Fruit fly (Drosophila melanogaster) S2 (cell line): ENCODE results near the gene NHP2.
A peak's percentile ranks its signal among the peaks of the same experiment; 100 is the strongest.

Source experiments
- CG8478 ChIP-seq: fragments of >200 bp; optimal IDR thresholded peaks from 2 replicates; lab custom pipeline; 2018
- CTCF ChIP-seq, 2 experiments: fragments of >200 bp; optimal IDR thresholded peaks; 2 replicates each; lab custom pipeline; 2018

The NHP2 gene

DNA sequence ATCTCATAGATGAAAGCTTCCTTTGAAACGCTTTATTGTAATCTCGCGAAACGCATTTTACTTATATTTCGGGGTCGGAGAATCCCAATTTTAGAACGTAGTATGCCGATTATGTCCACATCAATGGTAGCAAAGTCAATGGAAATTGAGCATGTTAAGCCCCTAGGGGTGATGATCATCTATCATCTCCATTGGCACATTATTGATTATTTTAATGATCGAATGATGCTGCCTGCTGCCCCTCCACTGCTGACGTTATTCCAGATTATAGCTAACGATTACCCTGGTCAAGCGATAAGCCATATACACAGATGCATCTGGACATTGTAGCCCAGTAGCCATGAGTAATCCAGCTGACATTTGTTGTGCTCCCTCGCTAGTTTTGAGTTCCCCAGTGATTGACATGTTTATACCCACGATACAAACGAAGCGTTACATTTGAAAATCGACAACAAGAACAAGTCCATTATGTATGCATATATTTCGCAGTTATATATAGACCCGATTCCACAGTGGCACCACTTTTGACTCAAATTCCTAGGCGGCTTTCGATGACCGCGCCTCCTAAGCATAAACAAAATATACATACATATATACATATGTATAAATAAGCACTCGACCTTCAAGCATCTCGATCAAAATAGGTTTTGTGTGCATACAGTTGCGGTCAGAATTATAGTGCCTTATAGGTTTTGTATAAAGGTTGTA lies 17.6 kb downstream of the NHP2 start:
- TF ChIP-seq CG8478 (lab: Kevin White, UChicago), result no peak
- no peak for TF ChIP-seq CTCF (optimal IDR thresholded peaks at IDR 0.05; lab: Kevin White, UChicago)

DNA sequence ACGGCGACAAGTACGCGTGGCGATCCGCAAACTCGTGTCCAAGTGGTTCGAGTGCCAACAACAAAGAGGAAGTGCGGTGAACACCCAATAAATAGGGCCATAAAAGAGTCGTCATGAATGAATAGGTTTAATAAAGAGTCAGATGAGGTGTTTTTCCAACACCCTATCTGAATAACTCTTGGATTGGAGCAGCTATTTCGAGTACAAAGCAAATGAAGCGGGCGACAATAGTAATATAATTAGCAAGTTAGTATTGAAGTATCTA lies 18.7 kb downstream of the NHP2 start:
- TF ChIP-seq CTCF (optimal IDR thresholded peaks at IDR 0.05; lab: Kevin White, UChicago), result no peak
- TF ChIP-seq CG8478 (lab: Kevin White, UChicago), result no peak

DNA sequence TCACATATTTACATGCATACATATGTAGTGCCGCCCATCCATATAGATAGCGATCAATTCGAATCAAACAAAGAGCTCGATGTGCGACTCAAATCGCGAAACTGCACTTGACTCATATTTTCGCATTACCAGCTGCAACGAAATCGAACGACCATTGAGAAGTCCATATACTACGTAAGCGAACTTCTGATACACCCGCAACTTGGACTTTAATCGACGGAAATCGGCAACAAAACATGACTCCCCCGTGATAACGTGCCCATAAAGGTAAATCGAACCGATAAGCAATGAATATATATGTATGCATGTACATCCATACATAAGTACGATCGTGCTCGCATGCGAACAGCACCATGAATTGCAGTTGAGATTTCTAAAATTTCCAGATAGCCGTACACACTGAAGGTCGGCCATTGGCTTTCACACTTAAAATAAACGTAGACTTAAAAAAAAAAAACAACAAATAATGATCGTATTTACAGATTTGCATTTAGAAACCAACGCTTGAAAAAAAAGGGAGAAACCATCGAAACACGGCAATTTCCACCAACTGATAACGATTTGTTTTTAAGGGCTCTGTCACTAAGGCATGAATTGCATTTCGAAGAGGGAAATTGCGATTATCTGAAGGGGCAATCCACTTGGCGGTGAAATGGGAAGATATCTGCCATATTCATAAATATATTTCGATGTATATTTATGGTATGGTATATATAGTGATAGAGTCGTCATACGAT lies 19.2 kb downstream of the NHP2 start:
- no peak for TF ChIP-seq CTCF (optimal IDR thresholded peaks at IDR 0.05; lab: Kevin White, UChicago)
- TF ChIP-seq CG8478 (lab: Kevin White, UChicago), result no peak

DNA sequence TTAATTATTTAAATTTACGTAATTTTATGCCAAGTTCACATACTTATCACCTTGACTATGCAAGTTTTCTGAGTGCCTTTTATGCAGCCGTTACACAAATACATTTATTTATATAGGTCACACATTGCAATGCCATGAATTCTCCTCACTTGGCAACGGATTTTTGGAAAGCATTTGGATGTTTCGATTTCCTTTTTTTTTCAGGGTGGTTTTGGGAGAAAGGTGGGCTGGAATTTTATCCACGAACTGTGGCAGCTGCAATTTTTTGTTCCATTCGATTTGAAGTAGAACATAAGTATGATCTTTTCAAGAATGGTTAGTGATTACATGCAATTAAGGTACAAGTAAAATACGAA lies 20.1 kb downstream of the NHP2 start:
- no peak for TF ChIP-seq CTCF (optimal IDR thresholded peaks at IDR 0.05; lab: Kevin White, UChicago)
- TF ChIP-seq CG8478 (lab: Kevin White, UChicago), result no peak

DNA sequence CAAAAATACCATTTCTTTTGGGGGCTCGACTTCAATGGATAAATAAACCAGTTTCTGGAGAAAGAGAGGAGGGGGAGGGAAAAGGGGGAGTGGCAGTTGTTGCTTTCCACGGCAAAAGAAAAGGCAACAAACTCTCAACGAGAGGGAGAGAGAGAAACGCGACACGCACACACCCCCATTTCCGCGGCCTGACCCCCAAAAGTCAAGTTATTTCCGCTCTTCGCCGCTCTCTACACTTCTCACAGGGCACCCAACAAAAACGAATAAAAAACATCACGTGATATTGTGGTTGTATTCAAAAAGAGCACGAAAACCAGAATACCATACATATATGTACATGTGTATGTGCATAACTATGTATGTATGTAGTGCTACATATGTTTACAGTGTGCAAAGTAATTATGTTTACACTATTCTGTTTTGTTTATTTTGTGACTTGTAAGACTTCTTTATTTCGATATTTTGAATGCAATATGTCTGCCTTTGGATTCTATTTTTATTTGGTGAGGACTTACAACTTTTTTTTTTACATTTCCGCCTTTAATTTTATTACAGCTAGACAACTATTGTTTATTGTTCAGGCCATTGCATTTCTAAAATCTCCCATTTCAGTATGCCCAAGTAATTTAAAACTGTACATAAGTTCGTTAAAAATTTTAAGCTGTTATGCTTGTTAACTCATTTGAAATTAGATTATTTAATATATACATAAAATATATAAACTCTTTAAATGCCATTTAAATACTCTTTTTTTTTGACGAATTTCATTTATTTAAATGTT lies 20.7 kb downstream of the NHP2 start:
- TF ChIP-seq CTCF (optimal IDR thresholded peaks at IDR 0.05; lab: Kevin White, UChicago) (no peak), CG8478 (lab: Kevin White, UChicago) (no peak)

DNA sequence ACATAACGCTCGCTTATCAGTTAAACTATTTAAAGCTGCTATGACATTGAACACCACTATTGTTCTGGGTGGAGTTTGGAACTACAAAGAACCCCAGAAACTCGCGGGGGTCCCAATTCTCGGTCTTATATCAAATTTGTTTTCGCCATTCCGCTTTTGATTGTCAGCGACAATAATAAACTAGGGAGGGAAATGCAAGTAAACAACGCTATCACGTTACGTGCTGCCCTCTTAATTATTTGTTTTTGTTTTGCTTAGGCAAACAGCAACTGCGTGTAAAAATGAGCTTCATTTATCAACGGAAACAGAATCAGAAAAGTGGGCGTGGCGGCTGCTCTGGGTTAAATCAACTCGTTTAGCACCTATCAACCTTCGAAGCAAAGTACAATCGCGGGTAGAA lies 21.8 kb downstream of the NHP2 start:
- TF ChIP-seq CG8478 (lab: Kevin White, UChicago) (no peak), CTCF (optimal IDR thresholded peaks at IDR 0.05; lab: Kevin White, UChicago) (no peak)

DNA sequence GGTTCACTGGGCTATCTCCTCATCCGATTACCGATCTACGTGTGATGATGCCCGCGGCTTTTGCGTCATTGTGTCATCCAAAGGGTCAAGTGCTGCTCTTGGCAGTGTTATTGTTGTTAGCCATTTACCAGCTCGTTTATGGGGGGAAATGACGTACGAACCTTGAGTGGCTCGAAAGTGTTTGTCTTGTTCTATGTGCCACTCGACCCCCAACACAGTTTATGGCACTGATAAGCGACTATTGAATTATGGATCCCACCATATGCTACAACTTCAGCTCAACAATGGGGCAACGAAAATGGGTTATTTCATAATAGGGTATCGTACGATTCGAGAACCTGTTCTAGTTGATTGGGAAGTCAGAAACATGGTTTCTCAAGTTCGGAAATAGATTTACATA lies 22.7 kb downstream of the NHP2 start:
- no peak for TF ChIP-seq CTCF (optimal IDR thresholded peaks at IDR 0.05; lab: Kevin White, UChicago)
- TF ChIP-seq CG8478 (lab: Kevin White, UChicago), result no peak

DNA sequence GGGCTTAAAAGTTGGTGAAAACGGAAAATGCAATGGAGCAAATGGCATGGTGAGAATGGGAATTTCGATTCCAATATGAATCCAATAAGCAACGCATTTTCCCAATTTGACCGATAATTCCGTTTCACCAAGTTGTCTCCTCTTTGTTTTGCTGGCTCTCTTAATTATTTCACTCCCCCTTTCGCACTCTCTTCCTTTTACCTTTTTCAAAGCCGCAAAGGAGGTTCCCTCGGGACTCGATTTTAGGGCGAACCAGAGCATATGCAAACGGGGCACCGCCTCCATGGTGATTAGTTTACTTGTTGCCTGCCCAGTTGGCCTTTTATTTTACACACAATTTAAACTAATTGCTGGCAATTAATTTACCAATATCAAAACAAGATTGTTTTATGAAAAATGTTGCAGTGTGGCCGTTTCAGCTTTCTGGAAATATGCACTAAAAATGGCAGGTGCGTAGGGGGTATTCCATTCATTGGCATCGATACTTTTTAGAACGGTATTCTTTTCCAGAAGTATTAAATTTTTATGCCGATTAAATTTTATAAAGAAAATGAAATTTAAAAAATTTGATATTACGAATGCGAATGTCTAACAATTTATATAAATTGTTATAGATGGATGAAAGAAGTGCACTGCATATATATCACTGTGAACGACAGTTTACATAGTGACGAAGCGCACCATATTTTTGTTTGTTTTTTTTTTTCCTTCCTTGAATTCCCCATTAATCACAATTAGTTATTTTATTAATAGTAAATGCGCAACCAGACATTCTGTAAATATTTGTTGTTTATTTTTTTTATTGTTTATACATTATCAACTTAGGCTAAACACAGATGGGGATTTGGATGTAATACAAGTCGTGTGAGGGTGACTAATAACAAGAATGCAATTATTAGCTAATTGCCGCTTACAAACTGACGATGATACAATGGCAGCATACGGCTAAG lies 26.0 kb downstream of the NHP2 start, which contains the start of gene mop:
Gene mop (minus strand): TSS at position 419 of the 950 bp plus-strand sequence.
- TF ChIP-seq CTCF (optimal IDR thresholded peaks at IDR 0.05; lab: Kevin White, UChicago) (no peak), CG8478 (lab: Kevin White, UChicago) (no peak)

DNA sequence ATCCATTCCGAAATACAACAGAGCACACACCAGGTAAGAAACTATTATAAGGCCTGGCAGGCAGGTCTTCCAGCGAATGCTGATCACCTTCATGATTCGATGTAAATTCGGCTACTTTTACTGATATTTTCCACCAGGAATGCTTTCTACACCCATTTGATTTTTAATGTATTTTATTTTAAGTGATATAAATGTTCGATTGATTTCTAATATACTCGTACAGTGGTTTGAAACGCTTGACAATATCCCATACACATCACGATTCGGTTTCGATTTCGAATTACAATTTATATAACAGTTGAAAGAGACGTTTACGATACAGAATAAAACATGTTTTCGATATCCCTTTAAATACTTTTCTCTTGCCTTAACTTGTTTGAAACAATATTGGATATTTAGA lies 32.8 kb downstream of the NHP2 start, which contains the start of gene Mgat4b:
Gene Mgat4b (minus strand): TSS at position 101 of the 400 bp plus-strand sequence.
- TF ChIP-seq CG8478 (lab: Kevin White, UChicago), result no peak
- no peak for TF ChIP-seq CTCF (optimal IDR thresholded peaks at IDR 0.05; lab: Kevin White, UChicago)

DNA sequence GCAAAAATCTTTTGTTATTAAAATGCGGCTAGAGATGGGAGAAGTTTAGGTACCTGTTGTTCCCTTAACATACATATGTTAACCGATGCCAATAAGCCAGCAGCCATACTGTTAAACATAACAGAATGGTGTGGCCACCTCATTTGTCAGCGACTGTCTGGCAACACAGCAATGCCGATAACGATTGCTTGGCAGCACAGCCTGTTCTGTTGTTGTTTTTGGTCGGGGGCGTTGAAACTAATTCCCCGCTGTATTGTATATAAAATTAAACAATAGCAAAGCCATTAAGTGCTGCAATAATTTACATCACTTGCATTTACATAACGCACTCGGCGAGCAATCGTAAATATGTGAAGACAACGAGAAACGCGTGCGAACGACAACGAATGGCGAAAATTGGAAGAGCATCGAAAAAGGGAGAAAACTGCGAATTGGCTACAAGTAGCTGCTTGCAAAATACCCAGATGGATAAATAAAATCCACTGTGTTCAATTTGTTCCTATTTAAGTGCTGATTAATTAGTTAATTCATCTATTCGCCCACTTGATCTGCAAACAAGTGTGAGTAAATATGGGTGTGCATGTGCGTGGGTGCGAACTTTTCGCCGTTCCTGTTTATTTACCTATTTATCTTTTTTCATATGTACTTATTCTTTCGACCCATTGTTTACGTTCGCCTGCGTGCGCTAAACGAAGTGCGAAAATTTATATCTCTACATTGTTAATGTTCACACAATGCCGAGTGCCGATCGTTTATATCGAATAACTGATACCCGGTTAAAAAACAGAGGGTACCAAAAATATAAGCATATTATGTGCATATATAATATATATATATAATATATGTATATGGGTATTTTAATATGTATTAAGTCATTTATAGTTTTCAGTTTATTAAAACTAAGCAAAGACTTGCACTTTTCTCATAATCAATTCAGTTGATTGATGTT lies 39.9 kb downstream of the NHP2 start, which contains the start of the genes Tsen34 and Mgat4a:
Gene Tsen34 (minus strand): TSS at position 8 of the 949 bp plus-strand sequence.
Gene Mgat4a (plus strand): TSS at position 192 of the 949 bp plus-strand sequence.
- TF ChIP-seq CG8478 (lab: Kevin White, UChicago), result no peak
- peak in 1 of 2 experiments; percentile 29 for TF ChIP-seq CTCF (optimal IDR thresholded peaks at IDR 0.05; lab: Kevin White, UChicago)

DNA sequence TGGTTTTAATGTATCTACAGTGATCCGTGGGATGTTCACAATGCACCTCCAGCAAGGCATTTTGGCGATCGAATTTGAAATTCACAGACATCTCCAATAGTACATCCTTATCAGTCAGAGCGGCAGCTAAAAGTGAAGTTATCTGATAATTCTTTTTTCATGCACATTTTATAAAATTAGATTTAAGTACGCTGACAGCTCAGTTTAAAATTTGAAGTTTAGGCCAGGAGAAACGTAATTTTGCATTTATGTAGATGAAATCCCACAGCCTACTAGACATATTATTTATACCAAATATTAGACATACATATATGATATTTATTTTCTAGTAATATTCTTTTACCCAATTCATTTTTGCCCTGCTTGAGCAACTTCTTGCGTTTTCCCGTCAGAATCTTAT lies 41.0 kb downstream of the NHP2 start, which contains the start of gene Trl:
Gene Trl (minus strand): TSS at position 101 of the 400 bp plus-strand sequence.
- TF ChIP-seq CG8478 (lab: Kevin White, UChicago) (no peak), CTCF (optimal IDR thresholded peaks at IDR 0.05; lab: Kevin White, UChicago) (no peak)

DNA sequence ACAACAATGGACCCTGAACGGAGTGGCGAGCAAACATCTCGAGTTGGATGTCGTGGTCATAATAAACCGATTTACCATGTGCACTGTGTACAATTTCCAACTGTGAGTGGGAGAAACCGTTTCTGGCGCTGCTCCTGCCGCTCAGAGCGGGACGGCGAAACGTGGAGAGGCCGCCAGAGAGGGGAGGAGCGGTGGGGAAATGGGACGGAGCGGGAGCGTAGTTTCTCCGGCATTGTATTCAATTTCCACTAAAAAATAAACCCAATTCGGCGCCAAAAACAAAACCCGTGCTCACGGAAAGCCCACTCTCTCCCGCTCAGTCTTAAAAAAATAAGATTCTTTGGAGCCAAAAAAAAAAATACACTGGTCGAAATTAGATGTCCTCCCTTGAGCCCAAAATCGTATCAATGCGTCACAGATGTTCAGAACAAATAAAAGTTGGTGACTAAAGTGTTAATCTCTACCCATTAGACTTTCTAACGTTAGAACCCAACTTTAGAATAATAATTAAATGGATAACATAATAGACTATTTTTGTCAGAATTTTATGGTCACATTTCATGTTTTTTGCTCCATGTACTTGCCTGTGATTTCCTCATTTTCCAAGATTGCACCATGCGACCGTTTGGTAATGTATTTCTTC lies 41.9 kb downstream of the NHP2 start:
- TF ChIP-seq CG8478 (lab: Kevin White, UChicago), result no peak
- no peak for TF ChIP-seq CTCF (optimal IDR thresholded peaks at IDR 0.05; lab: Kevin White, UChicago)
